Fruit fly (Drosophila melanogaster) whole organism: ENCODE measurements around the gene CG8289.

Source experiments
- CG8478 ChIP-seq: fragments of >200 bp; optimal IDR thresholded peaks from 2 replicates; lab custom pipeline; 2018; ENCODE audit warnings: inconsistent platforms
- EcR ChIP-seq, 2 experiments: fragments of >200 bp; optimal IDR thresholded peaks; 2 replicates each; lab custom pipeline; 2017; ENCODE audit warnings: missing biosample characterization in 2 of 2, missing genetic modification characterization in 2 of 2, missing genetic modification reagents in 2 of 2
- pan ChIP-seq: fragments of >200 bp; optimal IDR thresholded peaks from 2 replicates; lab custom pipeline; 2017
- usp ChIP-seq: fragments of >200 bp; optimal IDR thresholded peaks from 2 replicates; lab custom pipeline; 2017; ENCODE audit warnings: missing biosample characterization, missing genetic modification characterization, mixed read lengths

dm6 chrX:17585892-17586291, 50.0 kb downstream of the CG8289 start:
- TF ChIP-seq pan (lab: Kevin White, UChicago): no peak
- no peak for TF ChIP-seq EcR (GFP tag; optimal IDR thresholded peaks at IDR 0.05; lab: Kevin White, UChicago)
- no peak for TF ChIP-seq usp (GFP tag; lab: Kevin White, UChicago)
- TF ChIP-seq CG8478 (lab: Kevin White, UChicago): no peak
